Fruit fly (Drosophila melanogaster): ENCODE results near the gene CG11601.

DNA sequence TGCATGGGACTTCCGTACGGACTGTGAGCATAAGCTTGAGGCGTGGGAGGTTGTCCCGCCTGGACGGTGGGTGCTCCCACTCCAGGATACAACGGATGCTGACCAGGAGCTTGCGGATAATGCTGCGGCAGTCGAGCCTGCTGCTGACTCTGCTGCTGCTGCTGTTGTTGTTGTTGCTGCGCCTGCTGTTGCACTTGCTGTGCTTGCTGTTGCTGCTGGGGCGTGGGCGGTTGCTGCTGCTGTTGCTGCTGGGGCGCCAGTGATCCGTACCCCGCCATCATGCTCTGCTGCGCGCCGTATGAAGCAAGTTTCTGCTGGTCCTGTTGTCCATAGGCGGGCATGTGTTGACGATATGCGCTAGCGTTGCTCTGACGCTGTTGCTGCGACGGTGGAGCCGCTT is 41.7 kb downstream of the CG11601 start:
- no peak for TF ChIP-seq EcR (GFP tag; optimal IDR thresholded peaks at IDR 0.05)
- no peak for TF ChIP-seq CG12605 (GFP tag; IDR thresholded peaks at IDR 0.05)
- TF ChIP-seq Ets98B (GFP tag; IDR thresholded peaks at IDR 0.05): no peak
- no peak for TF ChIP-seq gl (tag; optimal IDR thresholded peaks at IDR 0.05)
- no peak for TF ChIP-seq CG4496 (GFP tag; IDR thresholded peaks at IDR 0.05)
- no peak for TF ChIP-seq Snoo (tag; optimal IDR thresholded peaks at IDR 0.05)
- no peak for TF ChIP-seq CG13204 (GFP tag; optimal IDR thresholded peaks at IDR 0.05)
- no peak for TF ChIP-seq rn (GFP tag; IDR thresholded peaks at IDR 0.05)
